Fruit fly (Drosophila melanogaster) whole organism, embryonic: ENCODE measurements around the gene CrebB.

Experiments
- Asciz ChIP-seq: fragments of 200-800 bp; sonication (Bioruptor generic); optimal IDR thresholded peaks from 2 replicates; lab custom pipeline; 2017; ENCODE audit warnings: missing biosample characterization, mild to moderate bottlenecking, missing genetic modification characterization, missing genetic modification reagents
- Awh ChIP-seq: fragments of 200-800 bp; sonication (Bioruptor generic); IDR thresholded peaks from 2 replicates; pipeline ENCODE4, ENCODE4 v1.3.6; 2022; ENCODE audit warnings: missing biosample characterization, missing genetic modification characterization
- B-H2 ChIP-seq: fragments of 200-800 bp; sonication (Bioruptor generic); optimal IDR thresholded peaks from 2 replicates; lab custom pipeline; 2018; ENCODE audit warnings: missing biosample characterization, mild to moderate bottlenecking, missing genetic modification characterization
- Bdp1 ChIP-seq: fragments of 200-800 bp; sonication (Bioruptor generic); optimal IDR thresholded peaks from 3 replicates; lab custom pipeline; 2016; ENCODE audit warnings: missing biosample characterization, missing genetic modification characterization
- CG10209 ChIP-seq: fragments of 200-800 bp; sonication (Bioruptor generic); optimal IDR thresholded peaks from 3 replicates; lab custom pipeline; 2017; ENCODE audit warnings: missing biosample characterization, mild to moderate bottlenecking, missing genetic modification characterization, missing genetic modification reagents
- CG1024 ChIP-seq: fragments of 200-800 bp; sonication (Bioruptor generic); IDR thresholded peaks from 2 replicates; pipeline ENCODE4 v1.3.6; 2022; ENCODE audit warnings: missing biosample characterization, missing genetic modification characterization
- CG10321 ChIP-seq: fragments of 200-800 bp; sonication (Bioruptor generic); IDR thresholded peaks from 2 replicates; pipeline ENCODE4 v1.3.6; 2022; ENCODE audit warnings: missing biosample characterization, missing genetic modification characterization
- CG10565 ChIP-seq: fragments of 200-800 bp; sonication (Bioruptor generic); optimal IDR thresholded peaks from 3 replicates; lab custom pipeline; 2016; ENCODE audit warnings: missing biosample characterization, mild to moderate bottlenecking, missing genetic modification characterization
- CG10959 ChIP-seq: fragments of 200-800 bp; sonication (Bioruptor generic); IDR thresholded peaks from 2 replicates; pipeline ENCODE4 v1.3.6; 2022; ENCODE audit warnings: missing biosample characterization, missing genetic modification characterization
- CG14710 ChIP-seq: fragments of 200-800 bp; sonication (Bioruptor generic); optimal IDR thresholded peaks from 3 replicates; lab custom pipeline; 2019; ENCODE audit warnings: missing biosample characterization, mild to moderate bottlenecking, missing genetic modification characterization, moderate library complexity
- CG18011 ChIP-seq: fragments of 200-800 bp; sonication (Bioruptor generic); optimal IDR thresholded peaks from 2 replicates; lab custom pipeline; 2017; ENCODE audit warnings: missing biosample characterization, missing genetic modification characterization, mild to moderate bottlenecking, moderate library complexity, missing genotype
- CG1832 ChIP-seq: fragments of 200-800 bp; sonication (Bioruptor generic); optimal IDR thresholded peaks from 2 replicates; lab custom pipeline; 2017; ENCODE audit warnings: missing biosample characterization, mild to moderate bottlenecking, missing genetic modification characterization, inconsistent platforms
- CG2678 ChIP-seq: fragments of 200-800 bp; sonication (Bioruptor generic); optimal IDR thresholded peaks from 3 replicates; lab custom pipeline; 2019; ENCODE audit warnings: missing biosample characterization, mild to moderate bottlenecking, missing genetic modification characterization, moderate library complexity
- CG3163 ChIP-seq: fragments of 200-800 bp; sonication (Bioruptor generic); optimal IDR thresholded peaks from 3 replicates; lab custom pipeline; 2016; ENCODE audit warnings: missing biosample characterization, missing genetic modification characterization
- CG4404 ChIP-seq: fragments of 200-800 bp; sonication (Bioruptor generic); IDR thresholded peaks from 2 replicates; pipeline ENCODE4 v1.3.6; 2022; ENCODE audit warnings: missing biosample characterization, missing genetic modification characterization
- CG4707 ChIP-seq: fragments of 200-800 bp; sonication (Bioruptor generic); optimal IDR thresholded peaks from 2 replicates; lab custom pipeline; 2018; ENCODE audit warnings: missing biosample characterization, mild to moderate bottlenecking, missing genetic modification characterization, moderate library complexity
- CG4730 ChIP-seq: fragments of 200-800 bp; sonication (Bioruptor generic); IDR thresholded peaks from 2 replicates; pipeline ENCODE4 v1.3.6; 2022; ENCODE audit warnings: missing biosample characterization, missing genetic modification characterization
- CG6765 ChIP-seq: fragments of 200-800 bp; sonication (Bioruptor generic); optimal IDR thresholded peaks from 3 replicates; lab custom pipeline; 2017; ENCODE audit warnings: missing biosample characterization, mild to moderate bottlenecking, missing genetic modification characterization
- CG6791 ChIP-seq: fragments of 200-800 bp; sonication (Bioruptor generic); IDR thresholded peaks from 3 replicates; pipeline ENCODE4 v1.3.6; 2022; ENCODE audit warnings: missing biosample characterization, missing genetic modification characterization; ENCODE audit not compliant: partially characterized antibody
- CG8089 ChIP-seq: fragments of 200-800 bp; sonication (Bioruptor generic); optimal IDR thresholded peaks from 3 replicates; lab custom pipeline; 2016; ENCODE audit warnings: missing biosample characterization, missing genetic modification characterization
- CG8290 ChIP-seq, 3 experiments: fragments of 200-800 bp; sonication (Bioruptor generic); optimal IDR thresholded peaks; 2 replicates each; lab custom pipeline; 2016 to 2019; ENCODE audit warnings: missing biosample characterization in 3 of 3, missing genetic modification characterization in 3 of 3, mild to moderate bottlenecking in 2 of 3, moderate library complexity in 1 of 3
- CG8944 ChIP-seq: fragments of 200-800 bp; sonication (Bioruptor generic); optimal IDR thresholded peaks from 3 replicates; lab custom pipeline; 2016; ENCODE audit warnings: missing biosample characterization, missing genetic modification characterization
- Chrac-16 ChIP-seq: fragments of 200-800 bp; sonication (Bioruptor generic); optimal IDR thresholded peaks from 3 replicates; lab custom pipeline; 2016; ENCODE audit warnings: missing biosample characterization, missing genetic modification characterization
- Dref ChIP-seq: fragments of 200-800 bp; sonication (Bioruptor generic); IDR thresholded peaks from 2 replicates; pipeline ENCODE4 v1.3.6; 2022; ENCODE audit warnings: missing biosample characterization, missing genetic modification characterization
- Hr39 ChIP-seq: fragments of >200 bp; optimal IDR thresholded peaks from 2 replicates; lab custom pipeline; 2017
- Oaz ChIP-seq: fragments of 200-800 bp; sonication (Bioruptor generic); IDR thresholded peaks from 2 replicates; pipeline ENCODE4 v1.3.6; 2022; ENCODE audit warnings: missing biosample characterization, missing genetic modification characterization
- Poxn ChIP-seq: fragments of 200-800 bp; sonication (Bioruptor generic); IDR thresholded peaks from 2 replicates; pipeline ENCODE4 v1.3.6; 2022; ENCODE audit warnings: missing biosample characterization, missing genetic modification characterization
- Sry-β ChIP-seq: fragments of 200-800 bp; sonication (Bioruptor generic); optimal IDR thresholded peaks from 2 replicates; lab custom pipeline; 2018; ENCODE audit warnings: missing biosample characterization, mild to moderate bottlenecking, missing genetic modification characterization, moderate library complexity
- Trl ChIP-seq, 3 experiments: fragments of >200 bp in 2 of 3; fragments of 200-800 bp in 1 of 3; sonication (Bioruptor generic) in 1 of 3; optimal IDR thresholded peaks; 2 replicates in 1 of 3; 3 replicates in 2 of 3; lab custom pipeline; 2016 to 2017; ENCODE audit warnings: missing biosample characterization in 1 of 3, missing genetic modification characterization in 1 of 3
- Usf ChIP-seq: fragments of 200-800 bp; sonication (Bioruptor generic); optimal IDR thresholded peaks from 2 replicates; lab custom pipeline; 2017; ENCODE audit warnings: missing genotype, missing biosample characterization, missing genetic modification characterization
- abd-A ChIP-seq: fragments of 200-800 bp; sonication (Bioruptor generic); optimal IDR thresholded peaks from 3 replicates; lab custom pipeline; 2019; ENCODE audit warnings: missing biosample characterization, mild to moderate bottlenecking, missing genetic modification characterization, moderate library complexity
- ara ChIP-seq: fragments of 200-800 bp; sonication (Bioruptor generic); IDR thresholded peaks from 2 replicates; pipeline ENCODE4 v1.3.6; 2022; ENCODE audit warnings: missing biosample characterization, missing genetic modification characterization
- croc ChIP-seq: fragments of 200-800 bp; sonication (Bioruptor generic); conservative IDR thresholded peaks from 3 replicates; pipeline ENCODE4 v1.3.6; 2022; ENCODE audit warnings: missing biosample characterization, missing genetic modification characterization
- cwo ChIP-seq: fragments of 200-800 bp; sonication (Bioruptor generic); optimal IDR thresholded peaks from 3 replicates; lab custom pipeline; 2017; ENCODE audit warnings: missing biosample characterization, missing genetic modification characterization, mild to moderate bottlenecking, moderate library complexity, missing genetic modification reagents
- da ChIP-seq: fragments of 200-800 bp; sonication (Bioruptor generic); optimal IDR thresholded peaks from 2 replicates; lab custom pipeline; 2016; ENCODE audit warnings: missing biosample characterization, missing genetic modification characterization
- disco-r ChIP-seq: fragments of 200-800 bp; sonication (Bioruptor generic); optimal IDR thresholded peaks from 2 replicates; lab custom pipeline; 2016; ENCODE audit warnings: missing biosample characterization, missing genetic modification characterization
- fd102C ChIP-seq: fragments of 200-800 bp; sonication (Bioruptor generic); optimal IDR thresholded peaks from 2 replicates; lab custom pipeline; 2018; ENCODE audit warnings: missing biosample characterization, mild to moderate bottlenecking, missing genetic modification characterization, moderate library complexity
- fd64A ChIP-seq: fragments of 200-800 bp; sonication (Bioruptor generic); optimal IDR thresholded peaks from 3 replicates; lab custom pipeline; 2018; ENCODE audit warnings: missing biosample characterization, mild to moderate bottlenecking, missing genetic modification characterization
- fd96Cb ChIP-seq: fragments of 200-800 bp; sonication (Bioruptor generic); optimal IDR thresholded peaks from 2 replicates; lab custom pipeline; 2018; ENCODE audit warnings: missing biosample characterization, mild to moderate bottlenecking, missing genetic modification characterization, moderate library complexity
- gce ChIP-seq: fragments of 200-800 bp; sonication (Bioruptor generic); IDR thresholded peaks from 3 replicates; pipeline ENCODE4 v1.3.6; 2022; ENCODE audit warnings: missing biosample characterization, missing genetic modification characterization
- gt ChIP-seq: fragments of 200-800 bp; sonication (Bioruptor generic); IDR thresholded peaks from 2 replicates; pipeline ENCODE4 v1.3.6; 2022; ENCODE audit warnings: missing biosample characterization, missing genetic modification characterization
- nerfin-1 ChIP-seq: fragments of 200-800 bp; sonication (Bioruptor generic); optimal IDR thresholded peaks from 3 replicates; lab custom pipeline; 2019; ENCODE audit warnings: missing biosample characterization, mild to moderate bottlenecking, missing genetic modification characterization, moderate library complexity
- pita ChIP-seq: fragments of 200-800 bp; sonication (Bioruptor generic); optimal IDR thresholded peaks from 2 replicates; lab custom pipeline; 2017; ENCODE audit warnings: missing biosample characterization, mild to moderate bottlenecking, missing genetic modification characterization
- seq ChIP-seq: fragments of 200-800 bp; sonication (Bioruptor generic); IDR thresholded peaks from 2 replicates; pipeline ENCODE4 v1.3.6; 2022; ENCODE audit warnings: missing biosample characterization, missing genetic modification characterization
- slbo ChIP-seq: fragments of 200-800 bp; sonication (Bioruptor generic); IDR thresholded peaks from 2 replicates; pipeline ENCODE4 v1.3.6; 2022; ENCODE audit warnings: missing biosample characterization, missing genetic modification characterization
- tgo ChIP-seq: fragments of 200-800 bp; sonication (Bioruptor generic); IDR thresholded peaks from 3 replicates; pipeline ENCODE4 v1.3.6; 2022; ENCODE audit warnings: missing biosample characterization, missing genetic modification characterization
- toy ChIP-seq: fragments of 200-800 bp; sonication (Bioruptor generic); IDR thresholded peaks from 2 replicates; pipeline ENCODE4 v1.3.6; 2022; ENCODE audit warnings: missing biosample characterization, missing genetic modification characterization
- wor ChIP-seq: fragments of 200-800 bp; sonication (Bioruptor generic); IDR thresholded peaks from 2 replicates; pipeline ENCODE4 v1.3.6; 2022; ENCODE audit warnings: missing biosample characterization, missing genetic modification characterization

The CrebB gene

dm6 chrX:18367806-18368643 is 1.9 kb downstream of the CrebB start (continued):
- TF ChIP-seq Dref (GFP tag; lab: Robert Waterston, UW) (0 out of 2 replicates have a peak, but pooled peaks have one; percentile 22), Oaz (GFP tag; lab: Robert Waterston, UW) (peak; percentile 73), CG10959 (GFP tag; lab: Robert Waterston, UW) (peak; percentile 69), fd96Cb (tag; lab: Kevin White, UChicago) (peak; percentile 25), Bdp1 (peak; percentile 42), CG18011 (GFP tag; lab: Kevin White, UChicago) (peak; percentile 18), wor (GFP tag; lab: Robert Waterston, UW) (no peak), gce (GFP tag; lab: Robert Waterston, UW) (peak; percentile 69; the same call in 2 of the 3 replicates), CG6765 (GFP tag; lab: Kevin White, UChicago) (no peak), fd64A (GFP tag; lab: Kevin White, UChicago) (no peak), CG14710 (tag; lab: Kevin White, UChicago) (peak; percentile 5), Chrac-16 (GFP tag; lab: Kevin White, UChicago) (peak; percentile 33), da (GFP tag; lab: Kevin White, UChicago) (no peak), pita (no peak), CG6791 (GFP tag; lab: Robert Waterston, UW) (no peak), croc (peak; percentile 12; the same call in 1 of the 3 replicates), CG8944 (GFP tag; lab: Kevin White, UChicago) (peak; percentile 54), slbo (peak; percentile 88), cwo (GFP tag; lab: Kevin White, UChicago) (peak; percentile 83), Trl (optimal IDR thresholded peaks at IDR 0.05; lab: Kevin White, UChicago) (no peak), Trl (GFP tag; optimal IDR thresholded peaks at IDR 0.05; lab: Kevin White, UChicago) (peak; percentile 72), CG4404 (GFP tag; lab: Robert Waterston, UW) (peak; percentile 55), CG10209 (peak; percentile 60), CG2678 (tag; lab: Kevin White, UChicago) (peak; percentile 78), CG4730 (GFP tag; lab: Robert Waterston, UW) (peak; percentile 70), CG8290 (GFP tag; optimal IDR thresholded peaks at IDR 0.05; lab: Kevin White, UChicago) (no peak), CG8290 (tag; optimal IDR thresholded peaks at IDR 0.05; lab: Kevin White, UChicago) (peak in 1 of 2 experiments; percentile 97), toy (GFP tag; lab: Robert Waterston, UW) (peak; percentile 62; the same call in 1 of the 2 replicates), B-H2 (peak; percentile 63), CG1024 (peak; percentile 65), Poxn (GFP tag; lab: Robert Waterston, UW) (peak; percentile 61), seq (GFP tag; lab: Robert Waterston, UW) (peak; percentile 53; the same call in 1 of the 2 replicates), Usf (peak; percentile 38), CG4707 (GFP tag; lab: Kevin White, UChicago) (peak; percentile 59), nerfin-1 (tag; lab: Kevin White, UChicago) (peak; percentile 17), Asciz (GFP tag; lab: Kevin White, UChicago) (no peak), disco-r (peak; percentile 54), CG3163 (GFP tag; lab: Kevin White, UChicago) (peak; percentile 48), CG8089 (GFP tag; lab: Kevin White, UChicago) (peak; percentile 43), Sry-β (GFP tag; lab: Kevin White, UChicago) (no peak), Awh (GFP tag; lab: Robert Waterston, UW) (peak; percentile 56), fd102C (GFP tag; lab: Kevin White, UChicago) (no peak), abd-A (tag; lab: Kevin White, UChicago) (no peak), CG10321 (GFP tag; lab: Robert Waterston, UW) (peak; percentile 63), Hr39 (lab: Kevin White, UChicago) (no peak), gt (no peak; the same call in 1 of the 2 replicates), tgo (GFP tag; lab: Robert Waterston, UW) (peak; percentile 64), ara (GFP tag; lab: Robert Waterston, UW) (peak; percentile 21; the same call in 1 of the 2 replicates), CG1832 (GFP tag; lab: Kevin White, UChicago) (peak; percentile 53), CG10565 (GFP tag; lab: Kevin White, UChicago) (no peak)
